Fruit fly (Drosophila melanogaster): ENCODE data around the gene sd.

sd gene

DNA sequence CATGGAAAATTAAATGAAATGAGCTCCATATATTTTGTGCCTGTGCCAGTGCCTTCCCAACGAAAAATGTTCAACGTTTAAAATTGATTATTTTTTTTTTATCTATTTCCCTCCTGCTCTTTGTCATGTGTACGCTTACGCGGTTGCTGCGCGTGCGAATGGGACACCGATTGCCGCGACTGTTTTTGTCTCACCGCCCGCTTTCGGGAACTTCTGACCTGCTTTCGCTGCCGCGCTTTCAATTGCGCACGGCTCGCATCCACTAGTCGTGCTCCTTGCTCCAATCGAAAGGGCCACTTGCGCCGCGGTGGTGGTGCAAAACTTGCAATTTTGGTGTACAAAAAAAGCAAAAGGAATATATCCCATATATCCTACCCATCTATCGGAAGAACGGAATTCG is 56.3 kb downstream of the sd start (continued):
- TF ChIP-seq YL-1 (GFP tag; optimal IDR thresholded peaks at IDR 0.05) (peak; percentile 95), tna (GFP tag; IDR thresholded peaks at IDR 0.05; ENCODE audit: partially characterized antibody) (0 out of 2 replicates have a peak, but pooled peaks have one; percentile 23), Lim3 (GFP tag; IDR thresholded peaks at IDR 0.05) (no peak), nom (GFP tag; optimal IDR thresholded peaks at IDR 0.05) (peak; percentile 74), Lhr (GFP tag; optimal IDR thresholded peaks at IDR 0.05) (no peak), HLH3B (GFP tag; IDR thresholded peaks at IDR 0.05) (no peak), CG11247 (GFP tag; IDR thresholded peaks at IDR 0.05) (no peak), CG10431 (GFP tag; optimal IDR thresholded peaks at IDR 0.05) (peak; percentile 28), crc (GFP tag; optimal IDR thresholded peaks at IDR 0.05) (no peak), Side (GFP tag; optimal IDR thresholded peaks at IDR 0.05) (no peak), chn (GFP tag; optimal IDR thresholded peaks at IDR 0.05) (peak; percentile 6), HLHmδ (GFP tag; optimal IDR thresholded peaks at IDR 0.05) (no peak), CG7786 (GFP tag; optimal IDR thresholded peaks at IDR 0.05) (no peak), CG17359 (tag; optimal IDR thresholded peaks at IDR 0.05) (peak; percentile 91), Hr51 (GFP tag; optimal IDR thresholded peaks at IDR 0.05) (no peak), gsb (GFP tag; IDR thresholded peaks at IDR 0.05) (no peak)

- TF ChIP-seq HmgZ (tag; optimal IDR thresholded peaks at IDR 0.05) (no peak), sens (GFP tag) (peak; percentile 61), E2f2 (GFP tag; IDR thresholded peaks at IDR 0.05) (no peak), Med (GFP tag) (peak; percentile 20)
Observed at dm6 chrX:15866032-15866431, 61.9 kb downstream of the sd start.

DNA sequence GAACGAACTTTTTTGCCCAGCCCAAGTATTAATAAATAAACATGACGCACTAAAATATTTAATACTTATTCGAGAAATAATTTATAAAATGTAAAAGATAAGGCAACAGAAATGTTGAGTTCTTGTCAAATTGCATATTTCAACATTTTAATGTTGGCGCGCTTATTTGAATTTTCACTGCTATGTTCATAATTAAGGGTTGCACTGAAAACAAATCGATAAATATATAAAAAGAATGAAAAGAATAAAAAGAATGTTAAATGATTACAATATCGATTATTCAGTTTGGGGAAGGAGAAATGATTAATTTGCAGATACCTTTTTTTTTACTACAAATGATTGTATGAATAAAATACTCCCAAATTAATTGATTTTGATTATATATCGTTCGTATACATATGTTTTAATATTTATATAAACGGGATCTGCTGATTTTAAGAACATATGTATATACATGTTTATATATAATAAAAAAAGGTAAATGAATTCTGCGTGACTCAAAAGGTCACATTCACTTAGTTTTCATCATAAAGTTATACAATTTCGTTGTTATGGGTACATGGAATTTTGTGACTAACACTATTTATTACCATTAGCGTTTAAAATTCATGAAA is 62.7 kb downstream of the sd start:
- TF ChIP-seq Opbp (GFP tag; IDR thresholded peaks at IDR 0.05; ENCODE audit: partially characterized antibody), result peak; percentile 16; the same call in 1 of the 3 replicates
- no peak for TF ChIP-seq CG1602 (GFP tag; optimal IDR thresholded peaks at IDR 0.05)
- peak; percentile 82 for TF ChIP-seq E2f2 (GFP tag; IDR thresholded peaks at IDR 0.05)
- TF ChIP-seq Pdp1 (GFP tag; optimal IDR thresholded peaks at IDR 0.05), result peak in 1 of 2 experiments; percentile 11
- peak in 1 of 2 experiments; percentile 75 for TF ChIP-seq crp (GFP tag; optimal IDR thresholded peaks at IDR 0.05)
- no peak for TF ChIP-seq grau (tag; optimal IDR thresholded peaks at IDR 0.05)
- no peak for TF ChIP-seq CG17612 (GFP tag; IDR thresholded peaks at IDR 0.05)
- peak; percentile 14 for TF ChIP-seq CG2712 (tag; optimal IDR thresholded peaks at IDR 0.05)
- no peak for TF ChIP-seq PHDP (tag; optimal IDR thresholded peaks at IDR 0.05)
- 0 out of 2 replicates have a peak, but pooled peaks have one; percentile 11 for TF ChIP-seq hbn (GFP tag; IDR thresholded peaks at IDR 0.05; ENCODE audit: partially characterized antibody)
- no peak for TF ChIP-seq CG15601 (tag; optimal IDR thresholded peaks at IDR 0.05)
- TF ChIP-seq Dll (GFP tag; IDR thresholded peaks at IDR 0.05; ENCODE audit: partially characterized antibody), result peak; percentile 47; the same call in 2 of the 4 replicates
- no peak for TF ChIP-seq HmgD (GFP tag; optimal IDR thresholded peaks at IDR 0.05)
- TF ChIP-seq CG1603 (tag; optimal IDR thresholded peaks at IDR 0.05), result peak; percentile 9
- peak; percentile 74 for TF ChIP-seq Dp (GFP tag; optimal IDR thresholded peaks at IDR 0.05)
- TF ChIP-seq onecut (GFP tag; IDR thresholded peaks at IDR 0.05), result peak; percentile 8; the same call in 1 of the 2 replicates
- peak; percentile 48 for TF ChIP-seq stwl (tag; optimal IDR thresholded peaks at IDR 0.05)
- peak; percentile 54 for TF ChIP-seq BEAF-32 (GFP tag; optimal IDR thresholded peaks at IDR 0.05)
- peak; percentile 8 for TF ChIP-seq CG10267 (tag; optimal IDR thresholded peaks at IDR 0.05)
- TF ChIP-seq CG4707 (GFP tag; optimal IDR thresholded peaks at IDR 0.05), result no peak
- no peak for TF ChIP-seq CG10979 (tag; optimal IDR thresholded peaks at IDR 0.05)
- TF ChIP-seq CG6254 (GFP tag; optimal IDR thresholded peaks at IDR 0.05), result peak; percentile 37
- TF ChIP-seq trem (tag; optimal IDR thresholded peaks at IDR 0.05), result peak; percentile 4
- no peak for TF ChIP-seq insv (GFP tag; optimal IDR thresholded peaks at IDR 0.05)
- TF ChIP-seq abd-A (tag; optimal IDR thresholded peaks at IDR 0.05), result peak; percentile 34
- peak; percentile 32 for TF ChIP-seq Sry-δ (GFP tag; optimal IDR thresholded peaks at IDR 0.05)
- TF ChIP-seq gfzf (GFP tag; optimal IDR thresholded peaks at IDR 0.05), result no peak
